Worm (Caenorhabditis elegans) whole organism, L2 larva: ENCODE results near the gene tph-1.

ENCODE experiments used
- F13H6.1 ChIP-seq: sonication (generic microtip); optimal IDR thresholded peaks from 2 replicates; lab custom pipeline; 2016; ENCODE audit warnings: missing genetic modification characterization, missing compliant biosample characterization
- R02D3.7 ChIP-seq: fragments of 150-350 bp; optimal IDR thresholded peaks from 2 replicates; lab custom pipeline; 2014; ENCODE audit warnings: missing biosample characterization, missing genetic modification characterization
- Y55F3AM.14 ChIP-seq: fragments of 200-800 bp; sonication (Bioruptor generic); optimal IDR thresholded peaks from 2 replicates; lab custom pipeline; 2018; ENCODE audit warnings: mild to moderate bottlenecking, missing genetic modification characterization, missing compliant biosample characterization
- ZK546.5 ChIP-seq: sonication (generic microtip); optimal IDR thresholded peaks from 2 replicates; lab custom pipeline; 2017; ENCODE audit warnings: missing biosample characterization, missing genetic modification characterization
- alr-1 ChIP-seq: fragments of 150-350 bp; optimal IDR thresholded peaks from 2 replicates; lab custom pipeline; 2014; ENCODE audit warnings: missing biosample characterization, missing genetic modification characterization
- aly-2 ChIP-seq: fragments of 150-350 bp; optimal IDR thresholded peaks from 2 replicates; lab custom pipeline; 2014; ENCODE audit warnings: missing biosample characterization, missing genetic modification characterization
- blmp-1 ChIP-seq: sonication (generic microtip); optimal IDR thresholded peaks from 2 replicates; lab custom pipeline; 2017; ENCODE audit warnings: missing genetic modification characterization, mild to moderate bottlenecking, missing compliant biosample characterization, antibody characterized with exemption, moderate library complexity; ENCODE audit not compliant: insufficient read depth
- ceh-82 ChIP-seq: fragments of 150-350 bp; optimal IDR thresholded peaks from 2 replicates; lab custom pipeline; 2014; ENCODE audit warnings: missing biosample characterization, missing genetic modification characterization
- crh-2 ChIP-seq: sonication (generic microtip); optimal IDR thresholded peaks from 2 replicates; lab custom pipeline; 2017; ENCODE audit warnings: missing biosample characterization, missing genetic modification characterization
- egl-27 ChIP-seq: sonication (generic microtip); optimal IDR thresholded peaks from 3 replicates; lab custom pipeline; 2017; ENCODE audit warnings: missing biosample characterization, missing genetic modification reagents, missing genetic modification characterization
- gmeb-1 ChIP-seq: fragments of 150-350 bp; optimal IDR thresholded peaks from 2 replicates; lab custom pipeline; 2014; ENCODE audit warnings: missing biosample characterization, missing genetic modification characterization
- lin-11 ChIP-seq: fragments of 150-350 bp; sonication (generic microtip); optimal IDR thresholded peaks from 2 replicates; lab custom pipeline; 2014; ENCODE audit warnings: missing biosample characterization, missing genetic modification characterization, inconsistent platforms, mixed read lengths
- lin-13 ChIP-seq: fragments of 150-350 bp; optimal IDR thresholded peaks from 2 replicates; lab custom pipeline; 2014; ENCODE audit warnings: missing biosample characterization, missing genetic modification reagents, missing genetic modification characterization
- lin-39 ChIP-seq: fragments of 150-350 bp; optimal IDR thresholded peaks from 2 replicates; lab custom pipeline; 2014; ENCODE audit warnings: missing biosample characterization, missing genetic modification reagents, missing genetic modification characterization
- lsy-2 ChIP-seq, 2 experiments: fragments of 150-350 bp in 1 of 2; sonication (generic microtip) in 1 of 2; optimal IDR thresholded peaks; 2 replicates each; lab custom pipeline; 2014 to 2017; ENCODE audit warnings: missing biosample characterization in 2 of 2, missing genetic modification characterization in 2 of 2
- mab-5 ChIP-seq: fragments of 150-350 bp; optimal IDR thresholded peaks from 2 replicates; lab custom pipeline; 2014; ENCODE audit warnings: missing biosample characterization, missing genetic modification characterization
- mbf-1 ChIP-seq: sonication (generic microtip); optimal IDR thresholded peaks from 2 replicates; lab custom pipeline; 2017; ENCODE audit warnings: missing biosample characterization, missing genetic modification characterization
- nhr-10 ChIP-seq: sonication (generic microtip); optimal IDR thresholded peaks from 2 replicates; lab custom pipeline; 2017; ENCODE audit warnings: missing biosample characterization, missing genetic modification characterization
- nhr-11 ChIP-seq: fragments of 150-350 bp; optimal IDR thresholded peaks from 2 replicates; lab custom pipeline; 2014; ENCODE audit warnings: missing biosample characterization, missing genetic modification characterization
- nhr-12 ChIP-seq: fragments of 150-350 bp; optimal IDR thresholded peaks from 2 replicates; lab custom pipeline; 2014; ENCODE audit warnings: missing biosample characterization, missing genetic modification characterization
- nhr-129 ChIP-seq: fragments of 150-350 bp; optimal IDR thresholded peaks from 2 replicates; lab custom pipeline; 2014; ENCODE audit warnings: missing biosample characterization, missing genetic modification characterization
- nhr-23 ChIP-seq: fragments of 150-350 bp; optimal IDR thresholded peaks from 2 replicates; lab custom pipeline; 2014; ENCODE audit warnings: missing biosample characterization, missing genetic modification reagents, missing genetic modification characterization
- nhr-237 ChIP-seq: fragments of 150-350 bp; optimal IDR thresholded peaks from 2 replicates; lab custom pipeline; 2014; ENCODE audit warnings: missing biosample characterization, missing genetic modification characterization
- nhr-25 ChIP-seq: fragments of 150-350 bp; sonication (generic microtip); optimal IDR thresholded peaks from 3 replicates; lab custom pipeline; 2014; ENCODE audit warnings: missing biosample characterization, missing genetic modification characterization
- peb-1 ChIP-seq: fragments of 150-350 bp; optimal IDR thresholded peaks from 2 replicates; lab custom pipeline; 2014; ENCODE audit warnings: missing biosample characterization, missing genetic modification characterization
- sem-4 ChIP-seq: fragments of 150-350 bp; optimal IDR thresholded peaks from 2 replicates; lab custom pipeline; 2014; ENCODE audit warnings: missing biosample characterization, missing genetic modification reagents, missing genetic modification characterization
- sma-9 ChIP-seq, 2 experiments: fragments of 150-350 bp in 1 of 2; sonication (generic microtip) in 1 of 2; optimal IDR thresholded peaks; 2 replicates each; lab custom pipeline; 2014 to 2016; ENCODE audit warnings: missing genetic modification characterization in 2 of 2, mild to moderate bottlenecking in 1 of 2, missing biosample characterization in 1 of 2, missing compliant biosample characterization in 1 of 2, missing genetic modification reagents in 1 of 2, moderate library complexity in 1 of 2
- snpc-4 ChIP-seq: fragments of 150-350 bp; optimal IDR thresholded peaks from 2 replicates; lab custom pipeline; 2014; ENCODE audit warnings: missing biosample characterization, missing genetic modification characterization
- unc-39 ChIP-seq: fragments of 150-350 bp; optimal IDR thresholded peaks from 2 replicates; lab custom pipeline; 2014; ENCODE audit warnings: missing biosample characterization, missing genetic modification characterization
- unc-55 ChIP-seq: fragments of 150-350 bp; sonication (generic microtip); optimal IDR thresholded peaks from 3 replicates; lab custom pipeline; 2014; ENCODE audit warnings: missing biosample characterization, missing genetic modification reagents, missing genetic modification characterization

Gene tph-1

DNA sequence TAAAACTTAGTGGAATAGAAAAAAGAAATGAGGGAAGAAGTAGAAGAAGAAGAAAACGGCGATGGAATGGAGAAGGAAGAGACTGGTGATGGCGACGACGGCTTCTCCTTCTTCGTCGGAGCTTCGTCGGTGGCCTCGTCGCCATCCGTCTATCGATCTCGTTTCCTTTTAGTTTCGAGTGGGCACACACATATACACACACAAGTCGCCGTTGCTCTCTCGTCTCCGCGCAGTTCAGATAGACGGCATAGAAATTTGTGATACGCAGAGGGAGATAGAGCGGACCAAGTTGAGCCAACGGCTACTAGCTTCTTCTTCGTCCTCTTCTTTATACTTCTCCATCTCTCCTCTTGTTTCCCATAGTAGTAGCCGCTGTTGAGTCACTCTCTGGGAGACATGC lies 44.1 kb downstream of the tph-1 start (continued):
- TF ChIP-seq mbf-1: no peak
- TF ChIP-seq nhr-23 (tag; lab: Kevin White, UChicago): no peak
- TF ChIP-seq nhr-10: no peak
- TF ChIP-seq snpc-4 (tag; lab: Kevin White, UChicago): no peak
- no peak for TF ChIP-seq lin-13 (GFP tag; lab: Kevin White, UChicago)
- no peak for TF ChIP-seq alr-1 (tag; lab: Kevin White, UChicago)
- no peak for TF ChIP-seq lin-39 (tag; lab: Kevin White, UChicago)
- TF ChIP-seq peb-1 (tag; lab: Kevin White, UChicago): no peak
- TF ChIP-seq aly-2 (tag; lab: Kevin White, UChicago): no peak
- no peak for TF ChIP-seq blmp-1 (tag; lab: Kevin White, UChicago)
- TF ChIP-seq gmeb-1 (tag; lab: Kevin White, UChicago): no peak
- TF ChIP-seq egl-27 (tag; lab: Kevin White, UChicago): no peak
- no peak for TF ChIP-seq ceh-82 (tag; lab: Kevin White, UChicago)
- TF ChIP-seq ZK546.5 (tag; lab: Kevin White, UChicago): no peak
- TF ChIP-seq lin-11 (tag; lab: Kevin White, UChicago): peak; percentile 38
- TF ChIP-seq Y55F3AM.14 (GFP tag; lab: Kevin White, UChicago): no peak
- TF ChIP-seq R02D3.7: no peak
- no peak for TF ChIP-seq nhr-237 (tag; lab: Kevin White, UChicago)
- TF ChIP-seq unc-39 (tag; lab: Kevin White, UChicago): no peak
- TF ChIP-seq, all 48 proteins: peak for 10

- TF ChIP-seq lin-39 (tag; lab: Kevin White, UChicago) (no peak), sma-9 (GFP tag; optimal IDR thresholded peaks at IDR 0.05; lab: Kevin White, UChicago) (peak; percentile 18), sma-9 (tag; optimal IDR thresholded peaks at IDR 0.05; lab: Kevin White, UChicago) (no peak)
- TF ChIP-seq, all 48 proteins: peak for 1
These were observed 45.1 kb downstream of the tph-1 start for ce11 chrII:7594262-7594661.

DNA sequence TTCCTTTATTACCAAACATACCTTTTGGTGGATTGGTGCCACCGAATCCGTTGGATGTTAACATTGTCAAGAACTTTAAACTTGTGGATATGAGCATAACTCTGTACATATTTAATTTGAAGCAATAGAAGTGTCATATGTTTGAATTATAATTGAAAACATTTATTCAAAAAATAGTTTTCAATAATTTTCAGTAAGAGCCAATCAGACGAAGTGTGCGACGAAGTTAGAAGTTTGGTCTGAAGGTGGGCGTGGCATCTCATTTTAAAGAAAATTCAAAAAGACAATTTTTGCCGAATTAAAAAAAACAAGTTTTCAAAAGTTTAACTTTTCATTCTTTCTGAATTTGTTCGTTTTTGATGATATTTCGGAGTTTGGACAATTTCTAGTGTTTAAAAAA lies 45.7 kb downstream of the tph-1 start, which contains the start of gene syd-1:
Gene syd-1 (minus strand): TSS at position 101 of the 400 bp plus-strand sequence.
- TF ChIP-seq lsy-2 (tag; optimal IDR thresholded peaks at IDR 0.05; lab: Kevin White, UChicago) (no peak), nhr-12 (tag; lab: Kevin White, UChicago) (no peak), crh-2 (tag; lab: Kevin White, UChicago) (no peak), nhr-25 (tag; lab: Kevin White, UChicago) (no peak), R02D3.7 (no peak), unc-55 (GFP tag; lab: Kevin White, UChicago) (no peak), blmp-1 (tag; lab: Kevin White, UChicago) (no peak), alr-1 (tag; lab: Kevin White, UChicago) (no peak)
- TF ChIP-seq, all 48 proteins: peak for 0

DNA sequence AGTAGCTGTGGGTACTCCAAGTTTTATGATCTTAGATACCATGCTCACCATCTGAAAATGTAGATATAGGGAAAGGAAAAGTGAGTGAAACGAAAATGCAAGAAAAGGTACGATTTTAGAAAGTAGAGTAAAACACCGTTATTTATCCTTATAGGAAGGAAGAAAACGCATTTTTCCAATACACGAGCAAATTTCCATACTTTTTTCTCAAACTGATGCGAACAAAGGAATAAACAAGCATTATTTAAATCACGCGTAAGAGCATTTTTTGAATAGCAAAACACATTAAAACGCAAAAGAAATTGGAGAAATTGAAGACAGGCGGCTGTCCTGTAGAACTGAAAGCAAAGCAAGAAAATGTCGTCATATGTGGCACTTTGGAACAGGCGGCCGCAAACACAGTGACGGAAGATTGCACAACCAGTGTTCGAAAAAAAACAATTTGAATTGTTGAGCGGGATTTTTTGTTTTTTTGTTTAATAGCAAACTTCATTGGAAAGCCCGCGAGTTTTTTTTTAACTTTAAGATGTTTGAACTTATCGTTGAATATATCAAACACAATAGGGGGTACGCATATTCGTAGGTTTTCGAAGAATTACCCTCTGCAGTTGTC lies 49.7 kb downstream of the tph-1 start, which contains the start of gene pgam-5:
Gene pgam-5 (minus strand): TSS at position 51 of the 613 bp plus-strand sequence.
- no peak for TF ChIP-seq ceh-82 (tag; lab: Kevin White, UChicago)
- peak; percentile 4 for TF ChIP-seq nhr-129 (tag; lab: Kevin White, UChicago)
- TF ChIP-seq, all 48 proteins: peak for 1

DNA sequence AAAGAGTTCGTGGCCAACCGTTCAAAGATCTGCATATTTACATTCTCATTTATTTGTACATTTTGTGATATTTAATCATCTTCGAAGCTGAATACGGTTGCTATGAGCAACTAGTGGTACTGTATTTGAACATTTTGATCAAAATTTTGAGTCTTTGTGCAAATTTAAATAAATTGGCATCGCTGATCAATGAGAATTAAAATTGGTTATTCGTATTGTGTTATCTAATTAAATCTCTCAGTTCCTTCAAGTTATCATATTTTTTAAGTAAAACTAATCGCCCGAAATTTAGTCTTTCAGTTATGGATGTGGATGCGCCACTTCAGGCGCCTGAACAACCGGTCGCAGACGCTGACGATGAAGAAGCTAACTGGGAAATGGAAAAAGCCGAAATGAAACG lies 50.2 kb downstream of the tph-1 start, which contains the start of gene npp-21:
Gene npp-21 (plus strand): TSS at position 301 of the 400 bp plus-strand sequence.
- no peak for TF ChIP-seq Y55F3AM.14 (GFP tag; lab: Kevin White, UChicago)
- no peak for TF ChIP-seq nhr-11 (tag; lab: Kevin White, UChicago)
- no peak for TF ChIP-seq mbf-1
- no peak for TF ChIP-seq alr-1 (tag; lab: Kevin White, UChicago)
- no peak for TF ChIP-seq nhr-12 (tag; lab: Kevin White, UChicago)
- no peak for TF ChIP-seq nhr-23 (tag; lab: Kevin White, UChicago)
- TF ChIP-seq lin-39 (tag; lab: Kevin White, UChicago): no peak
- no peak for TF ChIP-seq unc-39 (tag; lab: Kevin White, UChicago)
- TF ChIP-seq lsy-2 (tag; optimal IDR thresholded peaks at IDR 0.05; lab: Kevin White, UChicago): no peak
- TF ChIP-seq sem-4: no peak
- TF ChIP-seq F13H6.1 (tag; lab: Kevin White, UChicago): no peak
- no peak for TF ChIP-seq peb-1 (tag; lab: Kevin White, UChicago)
- TF ChIP-seq mab-5 (tag; lab: Kevin White, UChicago): no peak
